Worm (Caenorhabditis elegans) whole organism, midembryonic: ENCODE data around the gene gst-7.
"Not testable (repeated sequence)": the region's sequence is repeated elsewhere in the genome, so short reads cannot be mapped to it uniquely, and the experiment has no call there.

ENCODE experiments used
- T22C8.4 ChIP-seq: fragments of 200-800 bp; sonication (Bioruptor generic); IDR thresholded peaks from 2 replicates; pipeline ENCODE4 v1.3.6; 2022; ENCODE audit warnings: missing genetic modification characterization, missing compliant biosample characterization
- cog-1 ChIP-seq: sonication (generic microtip); optimal IDR thresholded peaks from 2 replicates; lab custom pipeline; 2016; ENCODE audit warnings: missing genetic modification characterization, missing compliant biosample characterization
- flt-1 ChIP-seq: fragments of 200-800 bp; sonication (Bioruptor generic); IDR thresholded peaks from 2 replicates; pipeline ENCODE4 v1.3.6; 2022; ENCODE audit warnings: missing genetic modification characterization, missing compliant biosample characterization
- klf-2 ChIP-seq: fragments of 200-800 bp; sonication (Bioruptor generic); conservative IDR thresholded peaks from 2 replicates; pipeline ENCODE4 v1.3.6; 2022; ENCODE audit warnings: missing genetic modification reagents, missing genetic modification characterization, missing compliant biosample characterization
- med-1 ChIP-seq: sonication (generic microtip); optimal IDR thresholded peaks from 2 replicates; lab custom pipeline; 2017; ENCODE audit warnings: missing genetic modification characterization, mild to moderate bottlenecking, missing compliant biosample characterization, antibody characterized with exemption, missing genetic modification reagents; ENCODE audit not compliant: insufficient read depth
- ref-1 ChIP-seq: fragments of 200-800 bp; sonication (Bioruptor generic); conservative IDR thresholded peaks from 2 replicates; pipeline ENCODE4 v1.3.6; 2022; ENCODE audit warnings: missing genetic modification reagents, missing genetic modification characterization, missing compliant biosample characterization
- tab-1 ChIP-seq: fragments of 200-800 bp; sonication (Bioruptor generic); IDR thresholded peaks from 2 replicates; pipeline ENCODE4 v1.3.6; 2022; ENCODE audit warnings: missing genetic modification characterization, missing compliant biosample characterization
- ztf-23 ChIP-seq: fragments of 200-800 bp; sonication (Bioruptor generic); IDR thresholded peaks from 2 replicates; pipeline ENCODE4 v1.3.6; 2022; ENCODE audit warnings: missing genetic modification reagents, missing genetic modification characterization, missing compliant biosample characterization
- ztf-29 ChIP-seq: fragments of 200-800 bp; sonication (Bioruptor generic); IDR thresholded peaks from 2 replicates; pipeline ENCODE4 v1.3.6; 2022; ENCODE audit warnings: missing genetic modification reagents, missing genetic modification characterization, missing compliant biosample characterization

- not testable (repeated sequence) for TF ChIP-seq med-1; flt-1; T22C8.4; tab-1 (GFP tag; lab: Robert Waterston, UW); ref-1 (GFP tag; lab: Robert Waterston, UW); klf-2; cog-1 (tag; lab: Kevin White, UChicago); ztf-29 (GFP tag; lab: Robert Waterston, UW); ztf-23 (GFP tag; lab: Robert Waterston, UW)
These were observed 21.6 kb upstream of the gst-7 start, which contains the start of the genes nspd-5 and F11G11.4 for ce11 chrII:4860260-4860659.
